ENCODE assay signal across 3 fruit fly cellular contexts in genomic region chr3R:23790483-23791175, dm6.
A peak's percentile ranks its signal among the peaks of the same experiment; 100 is the strongest.
TF ChIP-seq lines count a peak whose summit lies in the region.

No protein-coding gene starts in this region.

- TF ChIP-seq CTCF in whole organism, embryonic (GFP tag; optimal IDR thresholded peaks at IDR 0.05; lab: Kevin White, UChicago): no peak

TF ChIP-seq in whole organism, embryonic, 481 proteins besides CTCF, POLR2A, EP300 and RAD21 (continues in another document):
- no peak for TF ChIP-seq vnd (GFP tag; IDR thresholded peaks at IDR 0.05; lab: Robert Waterston, UW; ENCODE audit: partially characterized antibody)
- TF ChIP-seq CG2202 (tag; optimal IDR thresholded peaks at IDR 0.05; lab: Kevin White, UChicago): no peak
- TF ChIP-seq Kr (GFP tag; optimal IDR thresholded peaks at IDR 0.05; lab: Kevin White, UChicago): peak; percentile 77
- TF ChIP-seq prd (optimal IDR thresholded peaks at IDR 0.05; lab: Kevin White, UChicago): no peak
- peak; percentile 29; the same call in 1 of the 3 replicates for TF ChIP-seq prd (GFP tag; IDR thresholded peaks at IDR 0.05; lab: Robert Waterston, UW)
- no peak for TF ChIP-seq CG4328 (GFP tag; optimal IDR thresholded peaks at IDR 0.05; lab: Kevin White, UChicago)
- no peak for TF ChIP-seq CG9817 (tag; optimal IDR thresholded peaks at IDR 0.05; lab: Kevin White, UChicago)
- no peak for TF ChIP-seq fu2 (GFP tag; optimal IDR thresholded peaks at IDR 0.05; lab: Kevin White, UChicago)
- peak; percentile 83 for TF ChIP-seq Med (GFP tag; lab: Kevin White, UChicago)
- no peak for TF ChIP-seq CG2875 (GFP tag; optimal IDR thresholded peaks at IDR 0.05; lab: Kevin White, UChicago)
- peak; percentile 92 for TF ChIP-seq sd (tag; optimal IDR thresholded peaks at IDR 0.05; lab: Kevin White, UChicago)
- peak; percentile 31; the same call in 1 of the 4 replicates for TF ChIP-seq Gug (GFP tag; IDR thresholded peaks at IDR 0.05; lab: Robert Waterston, UW)
- TF ChIP-seq CG32767 (GFP tag; IDR thresholded peaks at IDR 0.05; lab: Robert Waterston, UW): no peak
- TF ChIP-seq Xrp1 (GFP tag; IDR thresholded peaks at IDR 0.05; lab: Robert Waterston, UW): 0 out of 2 replicates have a peak, but pooled peaks have one; percentile 15
- TF ChIP-seq tll (GFP tag; optimal IDR thresholded peaks at IDR 0.05; lab: Kevin White, UChicago): peak in 1 of 2 experiments; percentile 51
- TF ChIP-seq CG31388 (GFP tag; optimal IDR thresholded peaks at IDR 0.05; lab: Kevin White, UChicago): no peak
- peak; percentile 64 for TF ChIP-seq row (GFP tag; IDR thresholded peaks at IDR 0.05; lab: Robert Waterston, UW)
- TF ChIP-seq ham (GFP tag; IDR thresholded peaks at IDR 0.05; lab: Robert Waterston, UW): no peak
- no peak for TF ChIP-seq D (optimal IDR thresholded peaks at IDR 0.05; lab: Kevin White, UChicago)
- no peak for TF ChIP-seq D (GFP tag; optimal IDR thresholded peaks at IDR 0.05; lab: Kevin White, UChicago)
- TF ChIP-seq grau (tag; optimal IDR thresholded peaks at IDR 0.05; lab: Kevin White, UChicago): peak; percentile 94
- TF ChIP-seq vvl (GFP tag; IDR thresholded peaks at IDR 0.05; lab: Robert Waterston, UW): 0 out of 2 replicates have a peak, but pooled peaks have one; percentile 0
- TF ChIP-seq CG17328 (GFP tag; IDR thresholded peaks at IDR 0.05; lab: Robert Waterston, UW): no peak
- TF ChIP-seq Blimp-1 (GFP tag; optimal IDR thresholded peaks at IDR 0.05; lab: Kevin White, UChicago): peak; percentile 56
- peak; percentile 16 for TF ChIP-seq bab2 (GFP tag; optimal IDR thresholded peaks at IDR 0.05; lab: Kevin White, UChicago)
- 0 out of 3 replicates have a peak, but pooled peaks have one; percentile 25 for TF ChIP-seq CG6791 (GFP tag; IDR thresholded peaks at IDR 0.05; lab: Robert Waterston, UW; ENCODE audit: partially characterized antibody)
- TF ChIP-seq Hr78 (GFP tag; optimal IDR thresholded peaks at IDR 0.05; lab: Kevin White, UChicago): peak in 1 of 2 experiments; percentile 90
- peak; percentile 29 for TF ChIP-seq CG17359 (tag; optimal IDR thresholded peaks at IDR 0.05; lab: Kevin White, UChicago)
- TF ChIP-seq ab (GFP tag; optimal IDR thresholded peaks at IDR 0.05; lab: Kevin White, UChicago): no peak

TF ChIP-seq in whole organism, prepupa, 60 proteins besides CTCF, POLR2A, EP300 and RAD21:
- no peak for TF ChIP-seq dsx (GFP tag; optimal IDR thresholded peaks at IDR 0.05; lab: Kevin White, UChicago; ENCODE audit: poor library complexity, severe bottlenecking)
- TF ChIP-seq eg (GFP tag; IDR thresholded peaks at IDR 0.05; lab: Robert Waterston, UW): no peak
- TF ChIP-seq CG7368 (GFP tag; optimal IDR thresholded peaks at IDR 0.05; lab: Kevin White, UChicago): no peak
- no peak for TF ChIP-seq Hr4 (GFP tag; optimal IDR thresholded peaks at IDR 0.05; lab: Kevin White, UChicago)
- no peak for TF ChIP-seq CG11902 (GFP tag; optimal IDR thresholded peaks at IDR 0.05; lab: Kevin White, UChicago)
- TF ChIP-seq fd85E (GFP tag; optimal IDR thresholded peaks at IDR 0.05; lab: Kevin White, UChicago): no peak
- no peak for TF ChIP-seq Sox15 (GFP tag; optimal IDR thresholded peaks at IDR 0.05; lab: Kevin White, UChicago)
- no peak for TF ChIP-seq CG8319 (GFP tag; optimal IDR thresholded peaks at IDR 0.05; lab: Kevin White, UChicago)
- no peak for TF ChIP-seq Smox (GFP tag; optimal IDR thresholded peaks at IDR 0.05; lab: Kevin White, UChicago)
- peak; percentile 57 for TF ChIP-seq fkh (GFP tag; optimal IDR thresholded peaks at IDR 0.05; lab: Kevin White, UChicago)
- TF ChIP-seq CG34406 (GFP tag; optimal IDR thresholded peaks at IDR 0.05; lab: Kevin White, UChicago): peak; percentile 5
- TF ChIP-seq CG3919 (GFP tag; optimal IDR thresholded peaks at IDR 0.05; lab: Kevin White, UChicago): no peak
- TF ChIP-seq ss (GFP tag; optimal IDR thresholded peaks at IDR 0.05; lab: Kevin White, UChicago): no peak
- TF ChIP-seq cyc (GFP tag; optimal IDR thresholded peaks at IDR 0.05; lab: Kevin White, UChicago): peak; percentile 23
- peak; percentile 9 for TF ChIP-seq CG31627 (GFP tag; optimal IDR thresholded peaks at IDR 0.05; lab: Kevin White, UChicago)
- peak; percentile 98 for TF ChIP-seq svp (GFP tag; lab: Kevin White, UChicago)
- no peak for TF ChIP-seq CG6163 (GFP tag; IDR thresholded peaks at IDR 0.05; lab: Robert Waterston, UW)
- peak; percentile 10 for TF ChIP-seq topi (GFP tag; optimal IDR thresholded peaks at IDR 0.05; lab: Kevin White, UChicago)
- TF ChIP-seq Eip78C (GFP tag; lab: Kevin White, UChicago): peak; percentile 56
- TF ChIP-seq esn (GFP tag; optimal IDR thresholded peaks at IDR 0.05; lab: Kevin White, UChicago): peak; percentile 15
- TF ChIP-seq CG15336 (GFP tag; IDR thresholded peaks at IDR 0.05; lab: Robert Waterston, UW): no peak
- no peak for TF ChIP-seq CG32006 (GFP tag; optimal IDR thresholded peaks at IDR 0.05; lab: Kevin White, UChicago)
- peak; percentile 7 for TF ChIP-seq lz (GFP tag; optimal IDR thresholded peaks at IDR 0.05; lab: Kevin White, UChicago)
TF ChIP-seq in whole organism, prepupa: peak in this region for 9.

TF ChIP-seq in whole organism, wandering third instar larva, 38 proteins besides CTCF, POLR2A, EP300 and RAD21:
- TF ChIP-seq h (GFP tag; optimal IDR thresholded peaks at IDR 0.05; lab: Kevin White, UChicago): peak; percentile 9
- no peak for TF ChIP-seq Rel (GFP tag; optimal IDR thresholded peaks at IDR 0.05; lab: Kevin White, UChicago)
- TF ChIP-seq Rel (tag; optimal IDR thresholded peaks at IDR 0.05; lab: Kevin White, UChicago): peak; percentile 87
- no peak for TF ChIP-seq pan (optimal IDR thresholded peaks at IDR 0.05; lab: Kevin White, UChicago)

Comparison
In these comparisons a context has a peak if more than half of its experiments do, and no peak if none do; other contexts are left out.
1. Of the 7 proteins assayed by ChIP-seq in both whole organism, embryonic and whole organism, prepupa: peak only in whole organism, embryonic: Blimp-1 and Gug; only in whole organism, prepupa: none; in both: none; in neither: 5.